Worm (Caenorhabditis elegans) whole organism, dauer: ENCODE measurements around the gene acl-5.

ENCODE experiments used
- unc-62 ChIP-seq: sonication (generic microtip); optimal IDR thresholded peaks from 2 replicates; lab custom pipeline; 2017; ENCODE audit warnings: missing biosample characterization, missing genetic modification reagents, missing genetic modification characterization

acl-5 gene

ce11 chrX:10327323-10328022, at the start of gene acl-5:
acl-5 (minus strand) TSS chrX:10327456.
- no peak for TF ChIP-seq unc-62 (GFP tag; lab: Kevin White, UChicago)

ce11 chrX:10376989-10377388, 49.7 kb upstream of the acl-5 start:
- TF ChIP-seq unc-62 (GFP tag; lab: Kevin White, UChicago): no peak

ce11 chrX:10373581-10373980, 46.3 kb upstream of the acl-5 start:
- TF ChIP-seq unc-62 (GFP tag; lab: Kevin White, UChicago): no peak

- TF ChIP-seq unc-62 (GFP tag; lab: Kevin White, UChicago): no peak
Observed at ce11 chrX:10372556-10372955, 45.3 kb upstream of the acl-5 start, which contains the start of gene Y49A10A.2. Y49A10A.2 (minus strand) TSS chrX:10372664.

ce11 chrX:10358083-10358482, 30.8 kb upstream of the acl-5 start, which contains the start of gene efhc-1:
efhc-1 (plus strand) TSS chrX:10358383.
- no peak for TF ChIP-seq unc-62 (GFP tag; lab: Kevin White, UChicago)

- TF ChIP-seq unc-62 (GFP tag; lab: Kevin White, UChicago): no peak
Observed at ce11 chrX:10355650-10356049, 28.4 kb upstream of the acl-5 start, which contains the start of gene R07E3.7. R07E3.7 (minus strand) TSS chrX:10355750.

ce11 chrX:10353857-10354256, 26.6 kb upstream of the acl-5 start:
- no peak for TF ChIP-seq unc-62 (GFP tag; lab: Kevin White, UChicago)

ce11 chrX:10350151-10350550, 22.9 kb upstream of the acl-5 start:
- no peak for TF ChIP-seq unc-62 (GFP tag; lab: Kevin White, UChicago)

ce11 chrX:10340986-10341385, 13.7 kb upstream of the acl-5 start, which contains the start of gene R07E3.1:
R07E3.1 (minus strand) TSS chrX:10341161.
- no peak for TF ChIP-seq unc-62 (GFP tag; lab: Kevin White, UChicago)

ce11 chrX:10340044-10340443, 12.8 kb upstream of the acl-5 start:
- no peak for TF ChIP-seq unc-62 (GFP tag; lab: Kevin White, UChicago)

- no peak for TF ChIP-seq unc-62 (GFP tag; lab: Kevin White, UChicago)
Observed at ce11 chrX:10338761-10339160, 11.5 kb upstream of the acl-5 start.

ce11 chrX:10338100-10338499, 10.8 kb upstream of the acl-5 start, which contains the start of gene cut-5:
cut-5 (minus strand) TSS chrX:10338200.
- no peak for TF ChIP-seq unc-62 (GFP tag; lab: Kevin White, UChicago)

- TF ChIP-seq unc-62 (GFP tag; lab: Kevin White, UChicago): no peak
Observed at ce11 chrX:10336592-10336991, 9.3 kb upstream of the acl-5 start.

ce11 chrX:10336138-10336537, 8.9 kb upstream of the acl-5 start, which contains the start of gene idpa-3:
idpa-3 (plus strand) TSS chrX:10336438.
- no peak for TF ChIP-seq unc-62 (GFP tag; lab: Kevin White, UChicago)

- TF ChIP-seq unc-62 (GFP tag; lab: Kevin White, UChicago): no peak
Observed at ce11 chrX:10333301-10333854, 6.1 kb upstream of the acl-5 start, which contains the start of gene R07E3.4. R07E3.4 (minus strand) TSS chrX:10333351.

ce11 chrX:10332035-10332614, 4.9 kb upstream of the acl-5 start:
- no peak for TF ChIP-seq unc-62 (GFP tag; lab: Kevin White, UChicago)
